Worm (Caenorhabditis elegans) whole organism, L2 larva: Measurements from ENCODE around the gene Y62H9A.13.

Experiments
- mbf-1 ChIP-seq: sonication (generic microtip); optimal IDR thresholded peaks from 2 replicates; lab custom pipeline; 2017; ENCODE audit warnings: missing biosample characterization, missing genetic modification characterization
- nhr-10 ChIP-seq: sonication (generic microtip); optimal IDR thresholded peaks from 2 replicates; lab custom pipeline; 2017; ENCODE audit warnings: missing biosample characterization, missing genetic modification characterization
- ztf-1 ChIP-seq: fragments of 200-800 bp; sonication (Bioruptor generic); conservative IDR thresholded peaks from 2 replicates; pipeline ENCODE4 v1.3.6; 2022; ENCODE audit warnings: missing genetic modification characterization, missing compliant biosample characterization

DNA sequence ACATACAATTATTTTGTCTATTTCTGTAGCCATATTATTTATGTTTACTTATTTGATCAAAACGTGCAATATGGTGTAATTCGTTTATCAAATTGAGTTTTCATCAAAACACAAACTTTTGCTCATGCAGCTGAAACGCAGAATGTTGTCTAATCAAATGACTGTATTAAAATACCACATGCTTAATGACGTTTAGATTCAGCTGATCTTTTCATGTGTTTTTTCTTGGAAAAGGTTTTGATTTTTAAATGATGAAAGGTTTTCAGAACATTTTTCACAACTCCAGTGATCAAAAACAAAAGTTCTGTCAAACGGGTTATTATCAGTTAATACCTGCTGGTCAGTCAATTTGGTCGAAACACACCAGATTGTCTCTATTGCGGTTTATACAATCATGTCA is 41.5 kb upstream of the Y62H9A.13 start, which contains the start of gene Y62H9A.1:
- TF ChIP-seq ztf-1 (no peak), mbf-1 (tag; lab: Kevin White, UChicago) (no peak), nhr-10 (tag; lab: Kevin White, UChicago) (no peak)
